Worm (Caenorhabditis elegans) whole organism, dauer: ENCODE results near the gene ZK809.8.

Experiments used
- unc-62 ChIP-seq: sonication (generic microtip); optimal IDR thresholded peaks from 2 replicates; lab custom pipeline; 2017; ENCODE audit warnings: missing biosample characterization, missing genetic modification reagents, missing genetic modification characterization

ZK809.8 gene

DNA sequence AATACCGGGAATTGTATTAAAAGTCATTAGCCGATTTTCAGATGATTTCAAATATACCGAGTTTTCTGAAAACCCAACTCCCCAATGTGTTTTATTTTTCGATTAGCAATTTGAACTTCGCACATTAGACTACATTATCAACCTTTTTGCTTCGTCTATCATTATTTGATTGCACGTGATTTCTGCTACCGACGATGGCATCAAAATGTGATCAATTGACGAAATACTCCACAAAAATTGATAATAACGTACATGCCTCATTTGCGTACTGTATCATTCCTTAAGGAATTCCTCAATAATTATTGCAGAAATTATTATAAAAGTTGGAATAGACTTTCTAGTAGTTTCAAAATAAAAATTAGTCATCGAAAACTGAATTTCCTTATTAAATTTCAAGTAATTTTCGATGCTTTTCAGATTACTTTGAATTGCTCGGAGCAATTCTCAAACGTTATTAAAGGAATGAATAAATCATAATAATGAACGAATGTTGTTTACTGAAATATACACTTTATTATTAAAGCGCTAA is 25.0 kb downstream of the ZK809.8 start:
- no peak for TF ChIP-seq unc-62 (GFP tag; lab: Kevin White, UChicago)

DNA sequence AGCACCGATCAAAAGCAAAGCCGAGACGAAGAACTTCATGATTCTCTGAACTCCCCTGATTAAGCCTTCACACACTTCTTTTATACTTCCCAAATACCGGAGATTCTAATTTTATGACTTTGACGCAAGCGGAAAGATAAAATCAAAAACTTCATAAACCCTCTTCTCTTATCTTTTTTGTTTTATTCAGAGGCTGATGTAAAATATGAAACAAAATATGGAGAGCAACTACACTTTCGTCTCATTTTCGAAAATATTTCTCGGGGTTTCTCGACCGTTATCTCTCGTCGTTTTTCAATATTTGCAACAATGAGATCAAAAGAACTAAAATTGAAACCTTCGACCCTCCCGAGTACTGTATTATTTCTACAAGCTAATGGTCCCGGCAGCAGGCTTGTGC is 25.8 kb downstream of the ZK809.8 start, which contains the start of gene lys-4:
Gene lys-4 (minus strand): TSS at position 115 of the 400 bp plus-strand sequence.
- no peak for TF ChIP-seq unc-62 (GFP tag; lab: Kevin White, UChicago)

DNA sequence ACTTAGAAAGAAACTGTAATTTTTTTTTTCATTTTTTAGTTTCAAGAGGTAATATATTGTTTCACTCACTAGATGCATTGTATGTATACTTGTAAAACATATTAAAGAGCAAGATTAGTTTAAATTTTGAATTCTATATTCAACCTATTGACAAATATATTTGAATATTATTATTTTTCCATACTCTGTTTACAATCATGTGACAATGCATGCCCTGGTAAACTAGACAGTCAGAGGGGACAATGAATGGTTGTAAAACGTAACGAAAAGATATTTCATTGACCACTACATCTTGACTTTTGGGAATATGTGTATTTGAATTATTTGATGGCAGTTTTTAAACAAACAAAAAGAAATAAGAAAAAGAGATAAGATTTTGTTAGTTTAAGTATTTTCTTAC is 26.5 kb downstream of the ZK809.8 start:
- TF ChIP-seq unc-62 (GFP tag; lab: Kevin White, UChicago): no peak

DNA sequence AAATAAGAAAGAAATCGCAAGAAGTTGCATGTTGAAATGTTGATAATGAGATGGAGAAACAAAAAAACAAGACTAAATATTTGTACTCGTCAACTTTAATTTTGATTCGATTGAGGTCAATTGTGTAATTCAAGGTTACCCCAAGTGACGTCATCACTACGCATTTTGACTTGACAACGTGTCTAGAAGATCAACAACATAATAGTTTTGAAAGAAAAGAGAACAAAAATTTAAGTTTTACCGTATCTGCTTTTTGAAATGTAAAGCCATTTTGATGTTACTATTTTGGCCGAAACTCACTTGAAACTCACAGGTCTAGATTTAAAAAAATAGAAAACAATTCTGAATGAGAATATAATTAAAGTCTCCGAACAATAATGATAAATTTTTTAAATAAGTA is 28.0 kb downstream of the ZK809.8 start, which contains the start of gene dsl-5:
Gene dsl-5 (minus strand): TSS at position 101 of the 400 bp plus-strand sequence.
- TF ChIP-seq unc-62 (GFP tag; lab: Kevin White, UChicago): no peak

DNA sequence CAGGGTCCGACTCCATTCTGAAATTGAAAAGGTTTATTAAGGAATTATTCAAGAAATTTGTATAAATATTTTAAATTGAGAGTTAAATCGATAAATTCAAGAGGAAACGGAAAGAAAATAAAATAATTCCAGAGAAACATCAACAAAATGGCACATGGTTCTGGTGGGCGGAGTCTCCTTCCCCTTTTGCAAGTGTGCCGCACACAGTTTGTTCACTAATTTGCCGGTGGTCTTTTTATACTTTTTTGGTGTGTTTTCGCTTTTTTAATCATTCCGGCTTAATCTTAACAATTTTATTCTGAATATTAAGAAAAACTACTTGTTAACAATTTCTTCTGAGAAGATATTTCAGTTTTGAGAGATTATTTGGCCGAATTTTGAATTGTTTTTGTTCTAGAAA is 44.0 kb downstream of the ZK809.8 start, which contains the start of the genes ragc-1 and Y24F12A.1:
Gene ragc-1 (minus strand): TSS at position 25 of the 400 bp plus-strand sequence.
Gene Y24F12A.1 (plus strand): TSS at position 346 of the 400 bp plus-strand sequence.
- TF ChIP-seq unc-62 (GFP tag; lab: Kevin White, UChicago): no peak

DNA sequence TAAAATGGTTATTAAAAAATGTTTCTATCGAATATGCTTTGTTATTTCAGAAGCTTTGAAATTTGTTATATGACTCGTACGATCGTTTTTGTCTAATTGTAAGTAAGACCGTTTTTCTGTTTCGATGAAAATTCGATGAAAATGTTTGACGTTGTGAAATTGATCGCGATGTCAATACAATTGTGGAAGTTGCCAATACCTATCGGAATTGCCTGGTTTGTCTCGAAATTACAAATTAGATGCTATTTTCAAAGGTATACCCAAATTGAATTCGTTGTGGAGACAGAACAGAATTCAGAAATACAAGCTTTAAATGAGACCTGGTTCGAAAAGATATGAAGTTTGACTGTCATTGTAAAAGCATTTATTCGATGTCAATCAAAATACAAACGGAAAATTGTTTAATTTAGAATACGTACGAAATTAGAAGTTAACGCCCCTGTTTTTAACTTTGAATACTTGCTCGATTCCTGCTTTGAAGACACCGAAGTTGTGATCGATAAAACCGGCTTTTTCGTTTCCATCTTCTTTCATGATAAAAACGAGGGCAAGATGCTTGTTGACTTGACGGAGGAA is 45.5 kb downstream of the ZK809.8 start:
- no peak for TF ChIP-seq unc-62 (GFP tag; lab: Kevin White, UChicago)

DNA sequence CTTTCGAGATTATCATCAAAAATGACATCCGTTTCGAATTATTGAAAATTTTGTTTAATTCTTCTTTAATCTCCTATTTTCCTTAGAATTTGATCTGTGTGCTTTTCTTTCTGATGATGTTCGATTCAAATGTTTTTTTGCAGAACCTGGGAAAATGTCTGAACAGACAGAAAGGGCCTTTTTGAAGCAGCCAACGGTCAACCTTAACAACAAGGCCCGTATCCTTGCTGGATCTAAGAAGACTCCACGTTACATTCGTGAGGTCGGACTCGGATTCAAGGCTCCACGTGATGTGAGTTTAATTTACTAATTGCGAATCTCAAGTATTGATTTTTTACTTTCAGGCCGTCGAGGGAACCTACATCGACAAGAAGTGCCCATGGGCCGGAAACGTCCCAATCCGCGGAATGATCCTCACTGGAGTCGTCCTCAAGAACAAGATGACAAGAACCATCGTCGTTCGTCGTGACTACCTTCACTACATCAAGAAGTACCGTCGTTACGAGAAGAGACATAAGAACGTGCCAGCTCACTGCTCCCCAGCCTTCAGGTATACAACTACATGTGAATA is 46.3 kb downstream of the ZK809.8 start, which contains the start of gene rps-11:
Gene rps-11 (plus strand): TSS at position 144 of the 571 bp plus-strand sequence.
- no peak for TF ChIP-seq unc-62 (GFP tag; lab: Kevin White, UChicago)

DNA sequence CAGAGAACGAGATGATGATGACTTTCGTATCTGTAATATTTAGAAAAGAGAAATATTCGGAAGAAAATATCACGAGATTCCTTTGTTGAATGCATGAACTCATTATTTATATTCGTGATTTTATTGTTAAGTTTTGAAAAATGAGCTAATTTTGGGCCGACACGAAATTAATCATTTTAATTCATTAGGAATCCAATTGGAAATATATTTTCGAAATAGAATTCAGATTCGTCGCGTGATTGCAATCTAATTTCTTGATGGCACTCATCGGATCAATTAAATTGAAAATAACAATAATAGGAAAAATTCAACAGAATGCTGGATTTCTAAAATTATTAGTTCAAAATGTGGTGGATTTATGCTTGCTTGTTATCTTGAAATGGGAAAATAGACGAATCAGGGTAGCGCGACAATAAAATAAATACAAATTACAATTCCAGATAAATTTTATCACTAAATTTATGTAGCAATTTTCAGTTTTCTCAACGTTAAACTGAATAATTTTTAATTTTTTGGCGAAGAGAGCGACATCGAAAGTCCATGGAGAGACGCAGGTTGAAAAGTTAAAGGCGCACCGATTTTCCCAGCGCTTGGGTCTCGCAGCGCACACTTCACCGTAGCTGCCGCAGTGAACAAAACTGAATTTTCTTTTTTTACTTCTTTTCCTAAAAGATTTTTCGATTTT is 47.0 kb downstream of the ZK809.8 start:
- no peak for TF ChIP-seq unc-62 (GFP tag; lab: Kevin White, UChicago)

DNA sequence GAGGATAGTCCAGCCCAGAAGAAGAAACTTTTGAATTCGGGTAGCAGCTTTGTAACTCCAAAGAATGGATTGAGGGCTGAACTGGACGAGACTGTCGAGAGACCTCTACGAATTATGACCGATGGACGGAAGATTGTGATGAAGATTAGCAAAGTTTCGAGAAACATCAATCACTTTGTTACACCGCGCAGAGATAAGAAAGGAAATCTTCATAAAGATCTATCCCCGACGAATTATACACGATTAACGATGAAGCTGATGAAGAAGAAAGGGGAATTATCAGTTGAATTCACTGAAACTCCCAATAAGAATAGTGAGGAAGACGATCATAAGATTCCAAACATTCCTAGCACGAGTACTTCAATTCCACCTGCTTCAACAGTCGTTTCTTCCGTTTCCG is 49.1 kb downstream of the ZK809.8 start:
- TF ChIP-seq unc-62 (GFP tag; lab: Kevin White, UChicago): no peak

DNA sequence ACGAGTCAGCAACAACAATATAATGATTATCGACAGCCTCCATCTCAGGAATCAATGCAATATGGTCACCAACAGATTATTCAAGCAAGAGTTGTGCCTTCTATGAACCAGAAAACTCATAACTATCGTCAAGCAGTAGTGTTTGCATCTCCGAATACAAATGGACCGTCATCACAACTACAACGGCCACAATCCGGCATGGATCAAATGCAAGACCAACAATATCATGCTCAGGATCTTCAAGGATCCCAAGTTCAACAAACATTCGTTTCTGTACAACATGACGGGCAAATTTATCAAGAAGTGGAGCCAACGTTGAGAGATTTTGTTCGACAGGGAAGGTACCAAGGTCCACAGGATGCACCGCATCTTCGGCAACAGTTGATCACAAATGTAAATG is 51.8 kb downstream of the ZK809.8 start:
- no peak for TF ChIP-seq unc-62 (GFP tag; lab: Kevin White, UChicago)
